Worm (Caenorhabditis elegans) whole organism, L1 larva: ENCODE data around the gene tbx-7.

Experiments used
- aly-2 ChIP-seq: fragments of 150-350 bp; optimal IDR thresholded peaks from 2 replicates; lab custom pipeline; 2014; ENCODE audit warnings: missing biosample characterization, missing genetic modification characterization
- fos-1 ChIP-seq: fragments of 150-350 bp; optimal IDR thresholded peaks from 2 replicates; lab custom pipeline; 2014; ENCODE audit warnings: missing biosample characterization, missing genetic modification characterization
- mdl-1 ChIP-seq, 2 experiments: fragments of 150-350 bp; optimal IDR thresholded peaks; 2 replicates each; lab custom pipeline; 2014 to 2017; ENCODE audit warnings: missing biosample characterization in 2 of 2, missing genetic modification characterization in 2 of 2, inconsistent platforms in 1 of 2
- sup-37 ChIP-seq: fragments of 200-800 bp; sonication (Bioruptor generic); optimal IDR thresholded peaks from 2 replicates; lab custom pipeline; 2018; ENCODE audit warnings: mild to moderate bottlenecking, missing genetic modification characterization, missing compliant biosample characterization
- zag-1 ChIP-seq: fragments of 150-350 bp; optimal IDR thresholded peaks from 2 replicates; lab custom pipeline; 2014; ENCODE audit warnings: missing biosample characterization, missing genetic modification characterization

DNA sequence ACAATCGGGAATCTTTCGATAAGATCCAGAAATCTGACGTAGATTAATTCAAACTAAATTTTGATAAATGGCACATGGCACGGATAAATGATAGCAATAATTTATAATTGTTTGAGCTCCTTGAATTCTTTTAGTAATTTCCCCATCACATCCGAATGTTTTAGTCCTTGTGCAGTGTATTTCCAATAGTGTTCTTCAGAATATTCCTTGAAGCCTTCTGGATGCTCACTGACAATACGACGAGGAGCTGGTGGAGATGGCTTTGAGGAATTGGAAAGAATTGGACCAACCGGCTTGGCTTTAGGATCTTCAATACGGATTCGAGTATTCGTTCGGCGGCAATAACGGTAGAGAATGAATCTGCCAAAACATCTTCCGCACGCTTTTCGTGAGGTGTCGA lies 21.9 kb downstream of the tbx-7 start:
- no peak for TF ChIP-seq fos-1 (tag; lab: Kevin White, UChicago)
- TF ChIP-seq sup-37 = no peak
- TF ChIP-seq mdl-1 (tag; optimal IDR thresholded peaks at IDR 0.05; lab: Kevin White, UChicago) = no peak
- no peak for TF ChIP-seq zag-1
- no peak for TF ChIP-seq aly-2 (tag; lab: Kevin White, UChicago)
